Worm (Caenorhabditis elegans): ENCODE measurements around the gene M60.7.

- TF ChIP-seq him-1 (tag; optimal IDR thresholded peaks at IDR 0.05) (no peak), dao-5 (tag; optimal IDR thresholded peaks at IDR 0.05) (no peak), W03F9.2 (tag; optimal IDR thresholded peaks at IDR 0.05) (no peak)
Observed at ce11 chrX:8219428-8219827, 41.5 kb downstream of the M60.7 start, which contains the start of gene K02A6.1.

Data from whole organism, L4/young adult.